Worm (Caenorhabditis elegans) whole organism, mixed stage, embryonic: ENCODE data around the gene W08F4.10.

Experiments used
- M03D4.4 ChIP-seq: sonication (generic microtip); optimal IDR thresholded peaks from 2 replicates; lab custom pipeline; 2017; ENCODE audit warnings: mild to moderate bottlenecking, missing genetic modification characterization, missing compliant biosample characterization
- blmp-1 ChIP-seq: fragments of 150-350 bp; optimal IDR thresholded peaks from 2 replicates; lab custom pipeline; 2014; ENCODE audit warnings: missing biosample characterization, missing genetic modification characterization
- ceh-39 ChIP-seq: fragments of 150-350 bp; optimal IDR thresholded peaks from 2 replicates; lab custom pipeline; 2014; ENCODE audit warnings: missing biosample characterization, missing genetic modification characterization
- ceh-43 ChIP-seq: fragments of 200-800 bp; sonication (Bioruptor generic); optimal IDR thresholded peaks from 2 replicates; lab custom pipeline; 2018; ENCODE audit warnings: mild to moderate bottlenecking, missing genetic modification characterization, moderate library complexity, missing compliant biosample characterization
- ceh-83 ChIP-seq: fragments of 200-800 bp; sonication (Bioruptor generic); optimal IDR thresholded peaks from 2 replicates; lab custom pipeline; 2018; ENCODE audit warnings: mild to moderate bottlenecking, missing genetic modification characterization, missing compliant biosample characterization
- ces-1 ChIP-seq: fragments of 150-350 bp; optimal IDR thresholded peaks from 2 replicates; lab custom pipeline; 2014; ENCODE audit warnings: missing biosample characterization, missing genetic modification reagents, missing genetic modification characterization
- cnd-1 ChIP-seq: fragments of 200-800 bp; sonication (Bioruptor generic); optimal IDR thresholded peaks from 2 replicates; lab custom pipeline; 2018; ENCODE audit warnings: mild to moderate bottlenecking, missing genetic modification characterization, missing compliant biosample characterization
- drap-1 ChIP-seq: fragments of 200-800 bp; sonication (Bioruptor generic); optimal IDR thresholded peaks from 3 replicates; lab custom pipeline; 2018; ENCODE audit warnings: mild to moderate bottlenecking, missing genetic modification characterization, missing compliant biosample characterization
- elt-1 ChIP-seq: sonication (generic microtip); optimal IDR thresholded peaks from 2 replicates; lab custom pipeline; 2017; ENCODE audit warnings: missing genetic modification characterization, mild to moderate bottlenecking, missing compliant biosample characterization, antibody characterized with exemption, moderate library complexity, borderline replicate concordance; ENCODE audit not compliant: insufficient read depth
- elt-3 ChIP-seq: fragments of 150-350 bp; optimal IDR thresholded peaks from 2 replicates; lab custom pipeline; 2014; ENCODE audit warnings: missing biosample characterization, missing genetic modification characterization
- flh-1 ChIP-seq: fragments of 200-800 bp; sonication (Bioruptor generic); optimal IDR thresholded peaks from 2 replicates; lab custom pipeline; 2018; ENCODE audit warnings: mild to moderate bottlenecking, missing genetic modification characterization, moderate library complexity, missing compliant biosample characterization
- ham-2 ChIP-seq: fragments of 200-800 bp; sonication (Bioruptor generic); optimal IDR thresholded peaks from 2 replicates; lab custom pipeline; 2018; ENCODE audit warnings: mild to moderate bottlenecking, missing genetic modification characterization, missing compliant biosample characterization
- lin-13 ChIP-seq: fragments of 150-350 bp; optimal IDR thresholded peaks from 2 replicates; lab custom pipeline; 2014; ENCODE audit warnings: missing biosample characterization, missing genetic modification characterization
- lin-32 ChIP-seq: fragments of 200-800 bp; sonication (Bioruptor generic); optimal IDR thresholded peaks from 2 replicates; lab custom pipeline; 2018; ENCODE audit warnings: mild to moderate bottlenecking, missing genetic modification characterization, missing compliant biosample characterization
- lsy-2 ChIP-seq: fragments of 150-350 bp; optimal IDR thresholded peaks from 2 replicates; lab custom pipeline; 2014; ENCODE audit warnings: missing biosample characterization, missing genetic modification characterization
- mep-1 ChIP-seq: fragments of 150-350 bp; optimal IDR thresholded peaks from 2 replicates; lab custom pipeline; 2017; ENCODE audit warnings: missing biosample characterization, missing genetic modification reagents, missing genetic modification characterization, inconsistent platforms
- nhr-12 ChIP-seq: fragments of 150-350 bp; optimal IDR thresholded peaks from 2 replicates; lab custom pipeline; 2014; ENCODE audit warnings: missing biosample characterization, missing genetic modification characterization
- nhr-2 ChIP-seq: fragments of 150-350 bp; optimal IDR thresholded peaks from 2 replicates; lab custom pipeline; 2014; ENCODE audit warnings: missing biosample characterization, missing genetic modification characterization
- nhr-28 ChIP-seq: fragments of 150-350 bp; optimal IDR thresholded peaks from 2 replicates; lab custom pipeline; 2014; ENCODE audit warnings: missing biosample characterization, missing genetic modification characterization
- nhr-76 ChIP-seq: sonication (generic microtip); optimal IDR thresholded peaks from 2 replicates; lab custom pipeline; 2017; ENCODE audit warnings: missing biosample characterization, missing genetic modification characterization
- pha-4 ChIP-seq: fragments of 150-350 bp; optimal IDR thresholded peaks from 2 replicates; lab custom pipeline; 2018; ENCODE audit warnings: missing biosample characterization, missing genetic modification reagents, missing genetic modification characterization
- sem-2 ChIP-seq: fragments of 200-800 bp; sonication (Bioruptor generic); optimal IDR thresholded peaks from 2 replicates; lab custom pipeline; 2018; ENCODE audit warnings: mild to moderate bottlenecking, missing genetic modification characterization, missing compliant biosample characterization
- snpc-4 ChIP-seq: fragments of 150-350 bp; optimal IDR thresholded peaks from 2 replicates; lab custom pipeline; 2014; ENCODE audit warnings: missing biosample characterization, missing genetic modification characterization
- tbx-8 ChIP-seq: fragments of 200-800 bp; sonication (Bioruptor generic); optimal IDR thresholded peaks from 2 replicates; lab custom pipeline; 2018; ENCODE audit warnings: mild to moderate bottlenecking, missing genetic modification characterization, moderate library complexity, missing compliant biosample characterization
- unc-39 ChIP-seq: fragments of 150-350 bp; optimal IDR thresholded peaks from 2 replicates; lab custom pipeline; 2014; ENCODE audit warnings: missing biosample characterization, missing genetic modification characterization
- unc-62 ChIP-seq: fragments of 150-350 bp; optimal IDR thresholded peaks from 2 replicates; lab custom pipeline; 2014; ENCODE audit warnings: missing biosample characterization, missing genetic modification reagents, missing genetic modification characterization
- zip-8 ChIP-seq: fragments of 150-350 bp; optimal IDR thresholded peaks from 2 replicates; lab custom pipeline; 2014; ENCODE audit warnings: missing biosample characterization, missing genetic modification characterization
- ztf-11 ChIP-seq: fragments of 150-350 bp; optimal IDR thresholded peaks from 2 replicates; lab custom pipeline; 2014; ENCODE audit warnings: missing biosample characterization, missing genetic modification characterization

The W08F4.10 gene

ce11 chrII:572010-572409, 19.0 kb downstream of the W08F4.10 start, which contains the start of gene mlt-8:
Gene mlt-8 (minus strand): TSS chrII:572110.
- TF ChIP-seq lsy-2 (tag; lab: Kevin White, UChicago): no peak
- no peak for TF ChIP-seq tbx-8
- no peak for TF ChIP-seq pha-4 (tag; lab: Kevin White, UChicago)
- no peak for TF ChIP-seq nhr-12 (tag; lab: Kevin White, UChicago)
- no peak for TF ChIP-seq lin-13 (tag; lab: Kevin White, UChicago)

ce11 chrII:568776-569175, 22.2 kb downstream of the W08F4.10 start, which contains the start of gene W08F4.5:
Gene W08F4.5 (minus strand): TSS chrII:568876.
- TF ChIP-seq lsy-2 (tag; lab: Kevin White, UChicago) (no peak), blmp-1 (tag; lab: Kevin White, UChicago) (no peak), ztf-11 (no peak), M03D4.4 (tag; lab: Kevin White, UChicago) (no peak), ceh-83 (GFP tag; lab: Kevin White, UChicago) (no peak), zip-8 (tag; lab: Kevin White, UChicago) (no peak), ceh-39 (tag; lab: Kevin White, UChicago) (no peak), sem-2 (no peak), snpc-4 (tag; lab: Kevin White, UChicago) (no peak)

ce11 chrII:556185-556584, 34.8 kb downstream of the W08F4.10 start, which contains the start of the genes C09E8.1 and C09E8.6:
Gene C09E8.1 (plus strand): TSS chrII:556485.
Gene C09E8.6 (plus strand): TSS chrII:556497.
- no peak for TF ChIP-seq ztf-11
- TF ChIP-seq nhr-76 (tag; lab: Kevin White, UChicago): no peak
- no peak for TF ChIP-seq elt-1 (tag; lab: Kevin White, UChicago)
- TF ChIP-seq M03D4.4 (tag; lab: Kevin White, UChicago): no peak
- TF ChIP-seq mep-1 (tag; lab: Kevin White, UChicago): no peak
- TF ChIP-seq drap-1 (GFP tag; lab: Kevin White, UChicago): no peak
- TF ChIP-seq ham-2: no peak

ce11 chrII:555371-555770, 35.6 kb downstream of the W08F4.10 start:
- TF ChIP-seq lsy-2 (tag; lab: Kevin White, UChicago) (no peak), unc-62 (peak; percentile 5)

- TF ChIP-seq unc-39 (tag; lab: Kevin White, UChicago): no peak
- TF ChIP-seq lin-32: no peak
- TF ChIP-seq flh-1 (GFP tag; lab: Kevin White, UChicago): no peak
- no peak for TF ChIP-seq snpc-4 (tag; lab: Kevin White, UChicago)
- no peak for TF ChIP-seq mep-1 (tag; lab: Kevin White, UChicago)
- TF ChIP-seq drap-1 (GFP tag; lab: Kevin White, UChicago): no peak
- no peak for TF ChIP-seq lsy-2 (tag; lab: Kevin White, UChicago)
- TF ChIP-seq cnd-1 (tag; lab: Kevin White, UChicago): no peak
- TF ChIP-seq lin-13 (tag; lab: Kevin White, UChicago): no peak
- TF ChIP-seq elt-3 (tag; lab: Kevin White, UChicago): no peak
- no peak for TF ChIP-seq M03D4.4 (tag; lab: Kevin White, UChicago)
- no peak for TF ChIP-seq tbx-8
- no peak for TF ChIP-seq ceh-83 (GFP tag; lab: Kevin White, UChicago)
- no peak for TF ChIP-seq sem-2
- no peak for TF ChIP-seq nhr-2 (tag; lab: Kevin White, UChicago)
- no peak for TF ChIP-seq ceh-43 (GFP tag; lab: Kevin White, UChicago)
- no peak for TF ChIP-seq unc-62
Measured at ce11 chrII:551245-551904, 39.6 kb downstream of the W08F4.10 start, which contains the start of gene lips-7. Gene lips-7 (plus strand): TSS chrII:551854.

ce11 chrII:549501-549900, 41.5 kb downstream of the W08F4.10 start:
- TF ChIP-seq elt-3 (tag; lab: Kevin White, UChicago) (no peak), zip-8 (tag; lab: Kevin White, UChicago) (no peak), nhr-28 (tag; lab: Kevin White, UChicago) (no peak), ceh-83 (GFP tag; lab: Kevin White, UChicago) (no peak), lin-13 (tag; lab: Kevin White, UChicago) (no peak), ces-1 (GFP tag; lab: Kevin White, UChicago) (no peak), flh-1 (GFP tag; lab: Kevin White, UChicago) (no peak)
